Worm (Caenorhabditis elegans): ENCODE measurements around the gene syd-9.

The syd-9 gene

ce11 chrX:7242119-7242518 is 24.2 kb downstream of the syd-9 start (continued):
- TF ChIP-seq sma-9 (GFP tag; optimal IDR thresholded peaks at IDR 0.05) (peak; percentile 57), sma-9 (tag; optimal IDR thresholded peaks at IDR 0.05) (no peak), nhr-10 (tag; optimal IDR thresholded peaks at IDR 0.05) (no peak), egl-27 (tag; optimal IDR thresholded peaks at IDR 0.05) (no peak), ama-1 (optimal IDR thresholded peaks at IDR 0.05) (no peak), lsy-2 (tag; optimal IDR thresholded peaks at IDR 0.05) (no peak), dmd-4 (tag; optimal IDR thresholded peaks at IDR 0.05) (no peak), nhr-237 (tag; optimal IDR thresholded peaks at IDR 0.05) (no peak), lin-39 (tag; optimal IDR thresholded peaks at IDR 0.05) (no peak), mab-5 (tag; optimal IDR thresholded peaks at IDR 0.05) (no peak), nhr-11 (tag; optimal IDR thresholded peaks at IDR 0.05) (no peak), elt-3 (tag; optimal IDR thresholded peaks at IDR 0.05) (no peak), ZK546.5 (tag; optimal IDR thresholded peaks at IDR 0.05) (no peak)

DNA sequence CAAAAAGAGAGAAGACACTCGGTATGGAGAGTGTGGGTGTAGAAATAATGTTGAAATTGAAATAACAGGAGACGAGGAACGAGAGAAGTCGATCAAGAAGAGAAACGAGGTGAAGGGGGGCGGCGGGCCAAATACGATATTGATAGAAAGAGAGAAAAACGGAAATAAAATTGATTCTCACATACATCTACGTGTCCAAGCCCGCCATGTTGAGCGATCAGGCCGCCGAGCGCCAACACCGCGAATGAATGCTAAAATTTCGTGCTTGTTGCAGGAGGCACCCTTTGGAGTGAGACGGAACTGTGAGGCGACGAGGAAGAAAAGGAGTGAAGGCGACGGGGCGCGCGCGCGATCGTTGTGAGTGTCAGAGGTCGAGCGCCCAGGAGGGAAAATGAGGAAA is 25.0 kb downstream of the syd-9 start, which contains the start of gene F46H5.7:
TSS of gene F46H5.7 (minus strand) at position 106 of the 400 bp plus-strand sequence.
- TF ChIP-seq F13H6.1 (tag; optimal IDR thresholded peaks at IDR 0.05) (no peak), sma-3 (GFP tag; optimal IDR thresholded peaks at IDR 0.05) (peak; percentile 3), sma-9 (GFP tag; optimal IDR thresholded peaks at IDR 0.05) (peak; percentile 26), sma-9 (tag; optimal IDR thresholded peaks at IDR 0.05) (no peak)

- TF ChIP-seq dmd-4 (tag; optimal IDR thresholded peaks at IDR 0.05) (no peak), zag-1 (tag; optimal IDR thresholded peaks at IDR 0.05) (no peak), mbf-1 (tag; optimal IDR thresholded peaks at IDR 0.05) (no peak), fos-1 (tag; optimal IDR thresholded peaks at IDR 0.05) (peak; percentile 61), R02D3.7 (tag; optimal IDR thresholded peaks at IDR 0.05) (no peak), nhr-237 (tag; optimal IDR thresholded peaks at IDR 0.05) (no peak), lin-11 (tag; optimal IDR thresholded peaks at IDR 0.05) (no peak), lin-39 (tag; optimal IDR thresholded peaks at IDR 0.05) (no peak), elt-1 (tag; optimal IDR thresholded peaks at IDR 0.05) (no peak), nhr-6 (tag; optimal IDR thresholded peaks at IDR 0.05) (no peak), F13H6.1 (tag; optimal IDR thresholded peaks at IDR 0.05) (peak; percentile 60), crh-2 (tag; optimal IDR thresholded peaks at IDR 0.05) (peak; percentile 71), peb-1 (tag; optimal IDR thresholded peaks at IDR 0.05) (no peak), ama-1 (optimal IDR thresholded peaks at IDR 0.05) (no peak), nhr-21 (tag; optimal IDR thresholded peaks at IDR 0.05) (no peak), skn-1 (tag; optimal IDR thresholded peaks at IDR 0.05) (no peak), unc-55 (GFP tag; optimal IDR thresholded peaks at IDR 0.05) (no peak), C34F6.9 (tag; optimal IDR thresholded peaks at IDR 0.05) (no peak), unc-62 (GFP tag; optimal IDR thresholded peaks at IDR 0.05) (no peak), ztf-11 (tag; optimal IDR thresholded peaks at IDR 0.05) (no peak), nhr-77 (tag; optimal IDR thresholded peaks at IDR 0.05) (no peak), ceh-82 (tag; optimal IDR thresholded peaks at IDR 0.05) (no peak), ZK546.5 (tag; optimal IDR thresholded peaks at IDR 0.05) (no peak), egl-27 (tag; optimal IDR thresholded peaks at IDR 0.05) (no peak), sma-9 (GFP tag; optimal IDR thresholded peaks at IDR 0.05) (peak; percentile 66), sma-9 (tag; optimal IDR thresholded peaks at IDR 0.05) (no peak), gmeb-1 (tag; optimal IDR thresholded peaks at IDR 0.05) (peak; percentile 60), Y55F3AM.14 (GFP tag; optimal IDR thresholded peaks at IDR 0.05) (no peak), ztf-4 (tag; optimal IDR thresholded peaks at IDR 0.05) (no peak), nhr-23 (tag; optimal IDR thresholded peaks at IDR 0.05) (no peak), mab-5 (tag; optimal IDR thresholded peaks at IDR 0.05) (no peak), lin-13 (GFP tag; optimal IDR thresholded peaks at IDR 0.05) (no peak), ceh-16 (tag; optimal IDR thresholded peaks at IDR 0.05) (no peak), nhr-129 (tag; optimal IDR thresholded peaks at IDR 0.05) (no peak), sma-3 (GFP tag; optimal IDR thresholded peaks at IDR 0.05) (peak; percentile 37)
Observed at ce11 chrX:7244756-7245155, 26.9 kb downstream of the syd-9 start.

DNA sequence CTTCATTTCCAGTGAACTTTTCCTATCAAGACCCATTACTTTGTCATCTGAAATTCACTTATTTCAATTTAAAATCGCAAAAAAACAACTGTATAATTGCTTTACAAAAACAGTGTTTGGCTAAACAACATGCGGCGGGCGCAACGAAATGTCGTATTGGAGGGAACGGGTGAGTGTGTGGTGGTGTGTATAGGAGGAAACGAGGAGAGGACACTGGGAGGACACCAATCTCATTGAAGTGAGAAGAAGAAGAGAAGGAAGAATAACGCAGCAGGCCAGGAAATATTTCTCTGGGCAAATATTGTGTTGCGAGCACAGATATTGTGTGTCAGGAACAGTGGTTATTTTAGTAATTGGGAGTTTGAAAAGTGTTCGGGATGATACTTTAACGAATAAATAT is 36.7 kb downstream of the syd-9 start, which contains the start of gene F46H5.4:
TSS of gene F46H5.4 (minus strand) at position 53 of the 400 bp plus-strand sequence.
- TF ChIP-seq dmd-4 (tag; optimal IDR thresholded peaks at IDR 0.05): no peak
- no peak for TF ChIP-seq ceh-16 (tag; optimal IDR thresholded peaks at IDR 0.05)
- TF ChIP-seq lin-13 (GFP tag; optimal IDR thresholded peaks at IDR 0.05): no peak
- no peak for TF ChIP-seq nhr-21 (tag; optimal IDR thresholded peaks at IDR 0.05)
- TF ChIP-seq gmeb-1 (tag; optimal IDR thresholded peaks at IDR 0.05): no peak
- TF ChIP-seq sma-9 (GFP tag; optimal IDR thresholded peaks at IDR 0.05): no peak
- no peak for TF ChIP-seq sma-9 (tag; optimal IDR thresholded peaks at IDR 0.05)
- TF ChIP-seq nhr-77 (tag; optimal IDR thresholded peaks at IDR 0.05): no peak
- peak; percentile 32 for TF ChIP-seq unc-55 (GFP tag; optimal IDR thresholded peaks at IDR 0.05)
- TF ChIP-seq blmp-1 (tag; optimal IDR thresholded peaks at IDR 0.05; ENCODE audit: insufficient read depth): no peak
- peak; percentile 47 for TF ChIP-seq nhr-129 (tag; optimal IDR thresholded peaks at IDR 0.05)
- TF ChIP-seq nhr-25 (tag; optimal IDR thresholded peaks at IDR 0.05): no peak

Measured in whole organism, L2 larva.